Worm (Caenorhabditis elegans) whole organism, L4 larva: ENCODE measurements around the gene sqv-2.

Experiments used
- F26F4.8 ChIP-seq: fragments of 200-800 bp; sonication (Bioruptor generic); conservative IDR thresholded peaks from 2 replicates; pipeline ENCODE4 v1.3.6; 2022; ENCODE audit warnings: missing genetic modification characterization, missing compliant biosample characterization
- F44E2.7 ChIP-seq: fragments of 200-800 bp; sonication (Bioruptor generic); IDR thresholded peaks from 2 replicates; pipeline ENCODE4 v2.1.2; 2022; ENCODE audit warnings: missing genetic modification characterization, missing compliant biosample characterization
- Y75B8A.6 ChIP-seq: fragments of 200-800 bp; sonication (Bioruptor generic); IDR thresholded peaks from 2 replicates; pipeline ENCODE4 v1.3.6; 2022; ENCODE audit warnings: missing genetic modification reagents, missing genetic modification characterization, missing compliant biosample characterization
- ZK337.2 ChIP-seq: fragments of 200-800 bp; sonication (Bioruptor generic); IDR thresholded peaks from 2 replicates; pipeline ENCODE4 v1.3.6; 2022; ENCODE audit warnings: missing genetic modification reagents, missing genetic modification characterization, missing compliant biosample characterization
- ZK546.5 ChIP-seq, 2 experiments: sonication (generic microtip); optimal IDR thresholded peaks; 2 replicates each; lab custom pipeline; 2017; ENCODE audit warnings: missing biosample characterization in 2 of 2, missing genetic modification characterization in 2 of 2
- aha-1 ChIP-seq: fragments of 150-350 bp; peaks from one replicate; lab custom pipeline; 2014; ENCODE audit warnings: missing biosample characterization, missing genetic modification characterization
- ceh-32 ChIP-seq: sonication (generic microtip); optimal IDR thresholded peaks from 2 replicates; lab custom pipeline; 2016; ENCODE audit warnings: mild to moderate bottlenecking, missing genetic modification characterization, missing compliant biosample characterization; ENCODE audit not compliant: poor library complexity
- ceh-82 ChIP-seq: sonication (generic microtip); optimal IDR thresholded peaks from 2 replicates; lab custom pipeline; 2017; ENCODE audit warnings: missing biosample characterization, missing genetic modification characterization
- ces-1 ChIP-seq: fragments of 150-350 bp; sonication (generic microtip); optimal IDR thresholded peaks from 4 replicates; lab custom pipeline; 2014; ENCODE audit warnings: missing biosample characterization, missing genetic modification reagents, missing genetic modification characterization
- daf-19 ChIP-seq: fragments of 200-800 bp; sonication (Bioruptor generic); conservative IDR thresholded peaks from 2 replicates; pipeline ENCODE4 v1.3.6; 2022; ENCODE audit warnings: missing genetic modification characterization, missing compliant biosample characterization
- dmd-9 ChIP-seq: fragments of 200-800 bp; sonication (Bioruptor generic); IDR thresholded peaks from 2 replicates; pipeline ENCODE4 v1.3.6; 2022; ENCODE audit warnings: missing genetic modification reagents, missing genetic modification characterization, missing compliant biosample characterization
- fos-1 ChIP-seq: fragments of 150-350 bp; optimal IDR thresholded peaks from 2 replicates; lab custom pipeline; 2014; ENCODE audit warnings: missing biosample characterization, missing genetic modification characterization
- gei-8 ChIP-seq: fragments of 200-800 bp; sonication (Bioruptor generic); optimal IDR thresholded peaks from 2 replicates; lab custom pipeline; 2018; ENCODE audit warnings: mild to moderate bottlenecking, missing genetic modification characterization, missing compliant biosample characterization
- hif-1 ChIP-seq, 2 experiments: sonication (generic microtip); optimal IDR thresholded peaks; 2 replicates each; lab custom pipeline; 2016 to 2017; ENCODE audit warnings: missing compliant biosample characterization in 2 of 2, missing genetic modification characterization in 2 of 2, missing genetic modification reagents in 2 of 2, missing genotype in 2 of 2, mild to moderate bottlenecking in 1 of 2
- lim-7 ChIP-seq: fragments of 200-800 bp; sonication (Bioruptor generic); IDR thresholded peaks from 2 replicates; pipeline ENCODE4 v1.3.6; 2022; ENCODE audit warnings: missing genetic modification characterization, missing compliant biosample characterization
- lin-1 ChIP-seq: fragments of 200-800 bp; sonication (Bioruptor generic); IDR thresholded peaks from 2 replicates; pipeline ENCODE4 v1.3.6; 2022; ENCODE audit warnings: missing genetic modification reagents, missing genetic modification characterization, missing compliant biosample characterization
- lin-13 ChIP-seq: fragments of 150-350 bp; optimal IDR thresholded peaks from 2 replicates; lab custom pipeline; 2014; ENCODE audit warnings: missing biosample characterization, missing genetic modification reagents, missing genetic modification characterization
- lin-39 ChIP-seq: fragments of 150-350 bp; optimal IDR thresholded peaks from 2 replicates; lab custom pipeline; 2014; ENCODE audit warnings: missing biosample characterization, missing genetic modification reagents, missing genetic modification characterization
- lsy-2 ChIP-seq, 2 experiments: fragments of 150-350 bp in 1 of 2; sonication (generic microtip) in 1 of 2; optimal IDR thresholded peaks; 2 replicates each; lab custom pipeline; 2014 to 2017; ENCODE audit warnings: missing biosample characterization in 2 of 2, missing genetic modification characterization in 2 of 2
- madf-9 ChIP-seq: fragments of 200-800 bp; sonication (Bioruptor generic); conservative IDR thresholded peaks from 2 replicates; pipeline ENCODE4 v1.3.6; 2022; ENCODE audit warnings: missing genetic modification reagents, missing genetic modification characterization, missing compliant biosample characterization
- mep-1 ChIP-seq: fragments of 150-350 bp; sonication (generic microtip); optimal IDR thresholded peaks from 3 replicates; lab custom pipeline; 2014; ENCODE audit warnings: missing biosample characterization, missing genetic modification characterization
- nhr-10 ChIP-seq: fragments of 150-350 bp; optimal IDR thresholded peaks from 2 replicates; lab custom pipeline; 2014; ENCODE audit warnings: missing biosample characterization, missing genetic modification characterization
- nhr-11 ChIP-seq: fragments of 150-350 bp; optimal IDR thresholded peaks from 2 replicates; lab custom pipeline; 2014; ENCODE audit warnings: missing biosample characterization, missing genetic modification characterization
- nhr-111 ChIP-seq: fragments of 200-800 bp; sonication (Bioruptor generic); optimal IDR thresholded peaks from 2 replicates; lab custom pipeline; 2018; ENCODE audit warnings: mild to moderate bottlenecking, missing genetic modification characterization, missing compliant biosample characterization
- nhr-237 ChIP-seq: sonication (generic microtip); optimal IDR thresholded peaks from 2 replicates; lab custom pipeline; 2017; ENCODE audit warnings: missing biosample characterization, missing genetic modification characterization
- nhr-42 ChIP-seq: fragments of 200-800 bp; sonication (Bioruptor generic); IDR thresholded peaks from 2 replicates; pipeline ENCODE4 v1.3.6; 2022; ENCODE audit warnings: missing genetic modification characterization, missing compliant biosample characterization
- nhr-77 ChIP-seq: fragments of 150-350 bp; optimal IDR thresholded peaks from 2 replicates; lab custom pipeline; 2014; ENCODE audit warnings: missing biosample characterization, missing genetic modification characterization
- saeg-2 ChIP-seq: fragments of 200-800 bp; sonication (Bioruptor generic); IDR thresholded peaks from 2 replicates; pipeline ENCODE4 v1.3.6; 2022; ENCODE audit warnings: missing genetic modification reagents, missing genetic modification characterization, missing compliant biosample characterization
- sdz-12 ChIP-seq: fragments of 200-800 bp; sonication (Bioruptor generic); optimal IDR thresholded peaks from 2 replicates; lab custom pipeline; 2018; ENCODE audit warnings: mild to moderate bottlenecking, missing genetic modification characterization, missing compliant biosample characterization
- set-16 ChIP-seq: fragments of 200-800 bp; sonication (Bioruptor generic); IDR thresholded peaks from 2 replicates; pipeline ENCODE4 v1.3.6; 2022; ENCODE audit warnings: missing genetic modification reagents, missing genetic modification characterization, missing compliant biosample characterization
- snpc-4 ChIP-seq: fragments of 150-350 bp; optimal IDR thresholded peaks from 2 replicates; lab custom pipeline; 2014; ENCODE audit warnings: missing biosample characterization, missing genetic modification characterization
- spr-3 ChIP-seq: fragments of 200-800 bp; sonication (Bioruptor generic); optimal IDR thresholded peaks from 2 replicates; lab custom pipeline; 2018; ENCODE audit warnings: mild to moderate bottlenecking, missing genetic modification characterization, missing compliant biosample characterization
- unc-62 ChIP-seq, 3 experiments: fragments of 150-350 bp in 1 of 3; sonication (generic microtip); optimal IDR thresholded peaks in 2 of 3; peaks in 1 of 3; 1 replicate in 1 of 3; 2 replicates in 2 of 3; lab custom pipeline; 2014 to 2017; ENCODE audit warnings: missing biosample characterization in 3 of 3, missing genetic modification characterization in 3 of 3, missing genetic modification reagents in 3 of 3, missing genotype in 1 of 3
- zfp-2 ChIP-seq: sonication (generic microtip); optimal IDR thresholded peaks from 2 replicates; lab custom pipeline; 2016; ENCODE audit warnings: mild to moderate bottlenecking, missing genetic modification characterization, missing compliant biosample characterization
- zfp-3 ChIP-seq: fragments of 200-800 bp; sonication (Bioruptor generic); conservative IDR thresholded peaks from 2 replicates; pipeline ENCODE4 v1.3.6; 2022; ENCODE audit warnings: missing genetic modification reagents, missing genetic modification characterization, missing compliant biosample characterization
- zip-2 ChIP-seq: fragments of 150-350 bp; optimal IDR thresholded peaks from 2 replicates; lab custom pipeline; 2014; ENCODE audit warnings: missing biosample characterization, missing genetic modification characterization
- ztf-11 ChIP-seq: fragments of 150-350 bp; optimal IDR thresholded peaks from 2 replicates; lab custom pipeline; 2014; ENCODE audit warnings: missing biosample characterization, missing genetic modification characterization

Gene sqv-2

ce11 chrII:2927533-2927932 lies 33.3 kb upstream of the sqv-2 start, which contains the start of the genes ZK355.3 and ZK355.8:
Gene ZK355.3, minus strand, starts transcription at chrII:2927633.
Gene ZK355.8, plus strand, starts transcription at chrII:2927804.
- no peak for TF ChIP-seq saeg-2
- no peak for TF ChIP-seq gei-8 (GFP tag; lab: Kevin White, UChicago)
- no peak for TF ChIP-seq ceh-82 (tag; lab: Kevin White, UChicago)
- no peak for TF ChIP-seq spr-3 (GFP tag; lab: Kevin White, UChicago)
- no peak for TF ChIP-seq fos-1 (tag; lab: Kevin White, UChicago)
- TF ChIP-seq madf-9 (GFP tag; lab: Robert Waterston, UW), result no peak
- TF ChIP-seq lim-7 (GFP tag; lab: Robert Waterston, UW), result no peak
- TF ChIP-seq hif-1 (tag; optimal IDR thresholded peaks at IDR 0.05; lab: Kevin White, UChicago), result no peak
- no peak for TF ChIP-seq nhr-10 (tag; lab: Kevin White, UChicago)
- no peak for TF ChIP-seq mep-1 (tag; lab: Kevin White, UChicago)
- peak; percentile 40 for TF ChIP-seq set-16
- no peak for TF ChIP-seq nhr-77 (tag; lab: Kevin White, UChicago)
- no peak for TF ChIP-seq sdz-12 (GFP tag; lab: Kevin White, UChicago)
- no peak for TF ChIP-seq nhr-111 (GFP tag; lab: Kevin White, UChicago)
- peak in 1 of 2 experiments; percentile 22 for TF ChIP-seq unc-62 (GFP tag; optimal IDR thresholded peaks at IDR 0.05 in 1 of 2; lab: Kevin White, UChicago)
- TF ChIP-seq unc-62 (tag; optimal IDR thresholded peaks at IDR 0.05; lab: Kevin White, UChicago), result no peak
- no peak for TF ChIP-seq ZK337.2 (GFP tag; lab: Robert Waterston, UW)
- no peak for TF ChIP-seq dmd-9
- TF ChIP-seq zfp-2, result no peak
- peak; percentile 79 for TF ChIP-seq aha-1
- TF ChIP-seq nhr-11, result no peak
- TF ChIP-seq lin-39 (tag; lab: Kevin White, UChicago), result no peak
- TF ChIP-seq Y75B8A.6 (GFP tag; lab: Robert Waterston, UW), result no peak

- no peak for TF ChIP-seq F26F4.8 (GFP tag; lab: Robert Waterston, UW)
- no peak for TF ChIP-seq lin-13 (GFP tag; lab: Kevin White, UChicago)
- TF ChIP-seq set-16, result peak; percentile 90
- no peak for TF ChIP-seq ces-1 (GFP tag; lab: Kevin White, UChicago)
- no peak for TF ChIP-seq lsy-2 (tag; optimal IDR thresholded peaks at IDR 0.05; lab: Kevin White, UChicago)
- TF ChIP-seq nhr-42 (GFP tag; lab: Robert Waterston, UW), result peak; percentile 17; the same call in 1 of the 2 replicates
- peak in 1 of 2 experiments; percentile 80 for TF ChIP-seq unc-62 (GFP tag; optimal IDR thresholded peaks at IDR 0.05 in 1 of 2; lab: Kevin White, UChicago)
- no peak for TF ChIP-seq unc-62 (tag; optimal IDR thresholded peaks at IDR 0.05; lab: Kevin White, UChicago)
- no peak for TF ChIP-seq F44E2.7 (GFP tag; lab: Robert Waterston, UW)
- no peak for TF ChIP-seq lin-1 (GFP tag; lab: Robert Waterston, UW)
- TF ChIP-seq zfp-3 (GFP tag; lab: Robert Waterston, UW), result no peak
- no peak for TF ChIP-seq ceh-82 (tag; lab: Kevin White, UChicago)
These were observed 31.8 kb upstream of the sqv-2 start for ce11 chrII:2925806-2926558.

- TF ChIP-seq aha-1 (peak; percentile 13), daf-19 (no peak), ztf-11 (tag; lab: Kevin White, UChicago) (no peak), snpc-4 (tag; lab: Kevin White, UChicago) (no peak), ceh-32 (tag; lab: Kevin White, UChicago) (no peak), lin-13 (GFP tag; lab: Kevin White, UChicago) (no peak), ZK546.5 (tag; optimal IDR thresholded peaks at IDR 0.05; lab: Kevin White, UChicago) (no peak), zip-2 (tag; lab: Kevin White, UChicago) (no peak), set-16 (peak; percentile 69), nhr-237 (tag; lab: Kevin White, UChicago) (no peak)
These were observed 30.8 kb upstream of the sqv-2 start for ce11 chrII:2925032-2925431.
